Worm (Caenorhabditis elegans) whole organism, midembryonic: Measurements from ENCODE around the gene cut-6.

Source experiments
- cog-1 ChIP-seq: sonication (generic microtip); optimal IDR thresholded peaks from 2 replicates; lab custom pipeline; 2016; ENCODE audit warnings: missing genetic modification characterization, missing compliant biosample characterization
- tab-1 ChIP-seq: fragments of 200-800 bp; sonication (Bioruptor generic); IDR thresholded peaks from 2 replicates; pipeline ENCODE4 v1.3.6; 2022; ENCODE audit warnings: missing genetic modification characterization, missing compliant biosample characterization

- no peak for TF ChIP-seq tab-1 (GFP tag; lab: Robert Waterston, UW)
- TF ChIP-seq cog-1 (tag; lab: Kevin White, UChicago): no peak
Measured at ce11 chrIII:10895817-10896413, 15.3 kb upstream of the cut-6 start, which contains the start of gene com-1.
